Worm (Caenorhabditis elegans) whole organism, midembryonic: Measurements from ENCODE around the gene efhd-1.
A peak's percentile ranks its signal among the peaks of the same experiment; 100 is the strongest.

Experiments used
- T22C8.4 ChIP-seq: fragments of 200-800 bp; sonication (Bioruptor generic); IDR thresholded peaks from 2 replicates; pipeline ENCODE4 v1.3.6; 2022; ENCODE audit warnings: missing genetic modification characterization, missing compliant biosample characterization
- cog-1 ChIP-seq: sonication (generic microtip); optimal IDR thresholded peaks from 2 replicates; lab custom pipeline; 2016; ENCODE audit warnings: missing genetic modification characterization, missing compliant biosample characterization
- flt-1 ChIP-seq: fragments of 200-800 bp; sonication (Bioruptor generic); IDR thresholded peaks from 2 replicates; pipeline ENCODE4 v1.3.6; 2022; ENCODE audit warnings: missing genetic modification characterization, missing compliant biosample characterization
- klf-2 ChIP-seq: fragments of 200-800 bp; sonication (Bioruptor generic); conservative IDR thresholded peaks from 2 replicates; pipeline ENCODE4 v1.3.6; 2022; ENCODE audit warnings: missing genetic modification reagents, missing genetic modification characterization, missing compliant biosample characterization
- med-1 ChIP-seq: sonication (generic microtip); optimal IDR thresholded peaks from 2 replicates; lab custom pipeline; 2017; ENCODE audit warnings: missing genetic modification characterization, mild to moderate bottlenecking, missing compliant biosample characterization, antibody characterized with exemption, missing genetic modification reagents; ENCODE audit not compliant: insufficient read depth
- ref-1 ChIP-seq: fragments of 200-800 bp; sonication (Bioruptor generic); conservative IDR thresholded peaks from 2 replicates; pipeline ENCODE4 v1.3.6; 2022; ENCODE audit warnings: missing genetic modification reagents, missing genetic modification characterization, missing compliant biosample characterization
- tab-1 ChIP-seq: fragments of 200-800 bp; sonication (Bioruptor generic); IDR thresholded peaks from 2 replicates; pipeline ENCODE4 v1.3.6; 2022; ENCODE audit warnings: missing genetic modification characterization, missing compliant biosample characterization
- ztf-23 ChIP-seq: fragments of 200-800 bp; sonication (Bioruptor generic); IDR thresholded peaks from 2 replicates; pipeline ENCODE4 v1.3.6; 2022; ENCODE audit warnings: missing genetic modification reagents, missing genetic modification characterization, missing compliant biosample characterization
- ztf-29 ChIP-seq: fragments of 200-800 bp; sonication (Bioruptor generic); IDR thresholded peaks from 2 replicates; pipeline ENCODE4 v1.3.6; 2022; ENCODE audit warnings: missing genetic modification reagents, missing genetic modification characterization, missing compliant biosample characterization

Gene efhd-1

ce11 chrII:14226175-14226574 is 47.6 kb downstream of the efhd-1 start, which contains the start of gene Y48B6A.13:
TSS of gene Y48B6A.13 (minus strand) at chrII:14226275.
- no peak for TF ChIP-seq flt-1 (GFP tag; lab: Robert Waterston, UW)
- TF ChIP-seq ztf-29 (GFP tag; lab: Robert Waterston, UW): no peak
- no peak for TF ChIP-seq med-1
- TF ChIP-seq tab-1: no peak
- no peak for TF ChIP-seq ztf-23 (GFP tag; lab: Robert Waterston, UW)
- TF ChIP-seq T22C8.4 (GFP tag; lab: Robert Waterston, UW): no peak

- no peak for TF ChIP-seq klf-2
- TF ChIP-seq med-1: no peak
- no peak for TF ChIP-seq T22C8.4 (GFP tag; lab: Robert Waterston, UW)
- no peak for TF ChIP-seq ref-1 (GFP tag; lab: Robert Waterston, UW)
- no peak for TF ChIP-seq flt-1 (GFP tag; lab: Robert Waterston, UW)
- no peak for TF ChIP-seq tab-1
- TF ChIP-seq cog-1 (tag; lab: Kevin White, UChicago): no peak
- TF ChIP-seq ztf-29 (GFP tag; lab: Robert Waterston, UW): no peak
- no peak for TF ChIP-seq ztf-23 (GFP tag; lab: Robert Waterston, UW)
Observed at ce11 chrII:14230075-14230474, 51.5 kb downstream of the efhd-1 start.

ce11 chrII:14230938-14231337 is 52.3 kb downstream of the efhd-1 start:
- TF ChIP-seq med-1: no peak
- no peak for TF ChIP-seq ref-1 (GFP tag; lab: Robert Waterston, UW)
- no peak for TF ChIP-seq cog-1 (tag; lab: Kevin White, UChicago)
- TF ChIP-seq flt-1 (GFP tag; lab: Robert Waterston, UW): no peak
- no peak for TF ChIP-seq T22C8.4 (GFP tag; lab: Robert Waterston, UW)
- TF ChIP-seq tab-1: no peak
- TF ChIP-seq ztf-29 (GFP tag; lab: Robert Waterston, UW): no peak
- TF ChIP-seq ztf-23 (GFP tag; lab: Robert Waterston, UW): no peak
- TF ChIP-seq klf-2: no peak

ce11 chrII:14233879-14234278 is 55.3 kb downstream of the efhd-1 start, which contains the start of gene men-1:
TSS of gene men-1 (minus strand) at chrII:14234120.
- TF ChIP-seq flt-1 (GFP tag; lab: Robert Waterston, UW): no peak
- no peak for TF ChIP-seq med-1
- TF ChIP-seq tab-1: no peak
- no peak for TF ChIP-seq T22C8.4 (GFP tag; lab: Robert Waterston, UW)
- TF ChIP-seq cog-1 (tag; lab: Kevin White, UChicago): no peak
- no peak for TF ChIP-seq ref-1 (GFP tag; lab: Robert Waterston, UW)
- no peak for TF ChIP-seq ztf-29 (GFP tag; lab: Robert Waterston, UW)
- TF ChIP-seq ztf-23 (GFP tag; lab: Robert Waterston, UW): no peak
- no peak for TF ChIP-seq klf-2

- TF ChIP-seq tab-1 (no peak), ztf-23 (GFP tag; lab: Robert Waterston, UW) (no peak), T22C8.4 (GFP tag; lab: Robert Waterston, UW) (no peak), ref-1 (GFP tag; lab: Robert Waterston, UW) (no peak), ztf-29 (GFP tag; lab: Robert Waterston, UW) (no peak), cog-1 (tag; lab: Kevin White, UChicago) (no peak), med-1 (no peak), klf-2 (no peak), flt-1 (GFP tag; lab: Robert Waterston, UW) (no peak)
Observed at ce11 chrII:14234375-14235102, 55.9 kb downstream of the efhd-1 start.

ce11 chrII:14236569-14236968 is 58.0 kb downstream of the efhd-1 start:
- TF ChIP-seq tab-1 (no peak), cog-1 (tag; lab: Kevin White, UChicago) (no peak), ztf-29 (GFP tag; lab: Robert Waterston, UW) (no peak), klf-2 (no peak), flt-1 (GFP tag; lab: Robert Waterston, UW) (no peak), ref-1 (GFP tag; lab: Robert Waterston, UW) (no peak), T22C8.4 (GFP tag; lab: Robert Waterston, UW) (no peak), ztf-23 (GFP tag; lab: Robert Waterston, UW) (no peak), med-1 (no peak)

- TF ChIP-seq flt-1 (GFP tag; lab: Robert Waterston, UW) (0 out of 2 replicates have a peak, but pooled peaks have one; percentile 40), ref-1 (GFP tag; lab: Robert Waterston, UW) (no peak), klf-2 (no peak)
Observed at ce11 chrII:14237245-14237806, 58.7 kb downstream of the efhd-1 start.
